Fruit fly (Drosophila melanogaster) Kc167 (cell line): Measurements from ENCODE around the gene CG5421.

Source experiments
- psq ChIP-seq: fragments of >200 bp; optimal IDR thresholded peaks from 2 replicates; lab custom pipeline; 2017; ENCODE audit warnings: missing external identifiers
- ttk ChIP-seq: sonication (Bioruptor generic); optimal IDR thresholded peaks from 2 replicates; lab custom pipeline; 2017; ENCODE audit warnings: missing external identifiers

DNA sequence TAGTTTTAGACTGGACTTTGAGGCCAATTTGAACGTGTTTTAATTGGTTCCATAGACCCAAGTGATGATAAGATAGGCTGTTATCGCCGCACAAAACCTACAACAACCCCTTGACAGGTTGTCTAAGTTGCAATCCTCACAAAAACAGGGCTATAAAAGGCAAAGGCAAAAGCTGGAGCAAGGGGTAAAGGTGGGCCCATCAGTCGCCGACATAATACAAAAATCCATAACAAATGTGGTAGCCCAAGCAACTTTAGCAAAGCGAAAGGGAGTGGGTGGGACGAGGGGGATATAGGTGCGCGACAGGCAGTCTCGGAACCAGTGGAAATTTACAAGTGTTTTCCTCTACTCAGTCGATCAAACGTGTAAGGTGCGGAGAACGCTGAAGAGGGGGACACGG lies 16.1 kb upstream of the CG5421 start:
- no peak for TF ChIP-seq ttk (lab: Kevin White, UChicago)
- TF ChIP-seq psq (lab: Kevin White, UChicago) = no peak
